Worm (Caenorhabditis elegans) whole organism, young adult: Measurements from ENCODE around the gene R53.5.

Experiments used
- ZK185.1 ChIP-seq: sonication (generic microtip); optimal IDR thresholded peaks from 2 replicates; lab custom pipeline; 2016; ENCODE audit warnings: mild to moderate bottlenecking, missing genetic modification characterization, missing compliant biosample characterization; ENCODE audit not compliant: poor library complexity, severe bottlenecking
- akir-1 ChIP-seq: fragments of 200-800 bp; sonication (Bioruptor generic); optimal IDR thresholded peaks from 2 replicates; lab custom pipeline; 2018; ENCODE audit warnings: mild to moderate bottlenecking, missing genetic modification characterization, moderate library complexity, missing compliant biosample characterization
- attf-3 ChIP-seq: fragments of 200-800 bp; sonication (Bioruptor generic); conservative IDR thresholded peaks from 2 replicates; pipeline ENCODE4 v1.3.6; 2022; ENCODE audit warnings: missing genetic modification reagents, missing genetic modification characterization, missing compliant biosample characterization
- bed-1 ChIP-seq: fragments of 200-800 bp; sonication (Bioruptor generic); IDR thresholded peaks from 2 replicates; pipeline ENCODE4 v1.3.6; 2022; ENCODE audit warnings: missing genetic modification reagents, missing genetic modification characterization, missing compliant biosample characterization
- madf-8 ChIP-seq: fragments of 200-800 bp; sonication (Bioruptor generic); conservative IDR thresholded peaks from 2 replicates; pipeline ENCODE4 v1.3.6; 2022; ENCODE audit warnings: missing genetic modification reagents, missing genetic modification characterization, missing compliant biosample characterization
- nhr-90 ChIP-seq: sonication (generic microtip); optimal IDR thresholded peaks from 2 replicates; lab custom pipeline; 2016; ENCODE audit warnings: missing genotype, mild to moderate bottlenecking, missing genetic modification characterization, missing compliant biosample characterization
- pha-4 ChIP-seq: fragments of 150-350 bp; sonication (generic microtip); optimal IDR thresholded peaks from 2 replicates; lab custom pipeline; 2014; ENCODE audit warnings: missing biosample characterization, missing genetic modification reagents, missing genetic modification characterization
- unc-62 ChIP-seq: fragments of 150-350 bp; optimal IDR thresholded peaks from 2 replicates; lab custom pipeline; 2014; ENCODE audit warnings: missing biosample characterization, missing genetic modification reagents, missing genetic modification characterization

- TF ChIP-seq bed-1 (GFP tag; lab: Robert Waterston, UW) (no peak), pha-4 (tag; lab: Kevin White, UChicago) (peak; percentile 40), attf-3 (GFP tag; lab: Robert Waterston, UW) (no peak), unc-62 (GFP tag; lab: Kevin White, UChicago) (no peak), akir-1 (GFP tag; lab: Kevin White, UChicago) (no peak), ZK185.1 (tag; lab: Kevin White, UChicago) (peak; percentile 34), madf-8 (GFP tag; lab: Robert Waterston, UW) (no peak), nhr-90 (tag; lab: Kevin White, UChicago) (peak; percentile 28)
Observed at ce11 chrII:9937611-9938010, 32.7 kb downstream of the R53.5 start.
